Worm (Caenorhabditis elegans): Measurements from ENCODE around the gene C45G9.5.
"Not testable (repeated sequence)": the region's sequence is repeated elsewhere in the genome, so short reads cannot be mapped to it uniquely, and the experiment has no call there.

Gene C45G9.5

ce11 chrIII:5047175-5047574, 742 bp upstream of the C45G9.5 start, which contains the start of gene txbp-3:
Gene txbp-3 (minus strand): TSS chrIII:5047459.
- peak; percentile 36 for TF ChIP-seq ets-4 (GFP tag; optimal IDR thresholded peaks at IDR 0.05)
- no peak for TF ChIP-seq attf-6 (GFP tag; IDR thresholded peaks at IDR 0.05)
- no peak for TF ChIP-seq hlh-26 (GFP tag; conservative IDR thresholded peaks at IDR 0.05)
- TF ChIP-seq B0019.2 (GFP tag; conservative IDR thresholded peaks at IDR 0.05), result no peak
- TF ChIP-seq gei-17 (GFP tag; optimal IDR thresholded peaks at IDR 0.05), result no peak
- TF ChIP-seq mcd-1 (GFP tag; IDR thresholded peaks at IDR 0.05), result no peak
- TF ChIP-seq fkh-3 (tag; optimal IDR thresholded peaks at IDR 0.05), result no peak
- TF ChIP-seq lag-1 (GFP tag; IDR thresholded peaks at IDR 0.05), result no peak
- no peak for TF ChIP-seq snpc-4 (GFP tag; optimal IDR thresholded peaks at IDR 0.05)
- peak in 1 of 4 experiments; percentile 49 for TF ChIP-seq snpc-4 (tag; optimal IDR thresholded peaks at IDR 0.05)
- peak; percentile 20; the same call in 1 of the 2 replicates for TF ChIP-seq hmg-1.2 (GFP tag; IDR thresholded peaks at IDR 0.05)
- TF ChIP-seq hmg-20 (GFP tag; IDR thresholded peaks at IDR 0.05), result no peak
- TF ChIP-seq xnd-1 (tag; optimal IDR thresholded peaks at IDR 0.05), result no peak
- no peak for TF ChIP-seq F10E7.11 (tag; optimal IDR thresholded peaks at IDR 0.05)
- peak; percentile 90 for TF ChIP-seq nhr-80 (tag; optimal IDR thresholded peaks at IDR 0.05)
- no peak for TF ChIP-seq Y56A3A.18 (GFP tag; IDR thresholded peaks at IDR 0.05)

ce11 chrIII:5051949-5052348, 4.0 kb downstream of the C45G9.5 start, which contains the start of gene C45G9.15:
Gene C45G9.15 (minus strand): TSS chrIII:5052049.
- TF ChIP-seq ZK185.1 (tag; optimal IDR thresholded peaks at IDR 0.05; ENCODE audit: poor library complexity, severe bottlenecking) (no peak), attf-3 (GFP tag; conservative IDR thresholded peaks at IDR 0.05) (no peak), hlh-26 (GFP tag; conservative IDR thresholded peaks at IDR 0.05) (no peak), sptf-2 (GFP tag; optimal IDR thresholded peaks at IDR 0.05) (no peak), F49E8.2 (tag; optimal IDR thresholded peaks at IDR 0.05; ENCODE audit: insufficient read depth) (no peak), ceh-58 (GFP tag; IDR thresholded peaks at IDR 0.05) (no peak), rcor-1 (GFP tag; IDR thresholded peaks at IDR 0.05) (no peak), nhr-90 (tag; optimal IDR thresholded peaks at IDR 0.05) (no peak), nhr-80 (tag; optimal IDR thresholded peaks at IDR 0.05) (no peak), B0035.1 (tag; optimal IDR thresholded peaks at IDR 0.05) (no peak), sea-2 (GFP tag; IDR thresholded peaks at IDR 0.05) (no peak), efl-1 (GFP tag; optimal IDR thresholded peaks at IDR 0.05) (no peak)

- TF ChIP-seq nfyb-1 (GFP tag; IDR thresholded peaks at IDR 0.05), result no peak
- no peak for TF ChIP-seq hmg-20 (GFP tag; IDR thresholded peaks at IDR 0.05)
- no peak for TF ChIP-seq athp-1 (tag; optimal IDR thresholded peaks at IDR 0.05)
- TF ChIP-seq die-1 (tag; optimal IDR thresholded peaks at IDR 0.05), result no peak
- no peak for TF ChIP-seq attf-3 (GFP tag; conservative IDR thresholded peaks at IDR 0.05)
- TF ChIP-seq him-1 (tag; optimal IDR thresholded peaks at IDR 0.05), result no peak
- no peak for TF ChIP-seq hmg-1.2 (GFP tag; IDR thresholded peaks at IDR 0.05)
- TF ChIP-seq pha-4 (tag; optimal IDR thresholded peaks at IDR 0.05), result no peak
These were observed 5.6 kb downstream of the C45G9.5 start, which contains the start of gene C45G9.8 for ce11 chrIII:5053541-5053940. Gene C45G9.8 (minus strand): TSS chrIII:5053641.

ce11 chrIII:5055709-5056108, 7.8 kb downstream of the C45G9.5 start, which contains the start of gene C45G9.9:
Gene C45G9.9 (minus strand): TSS chrIII:5055809.
- TF ChIP-seq dpl-1 (GFP tag; optimal IDR thresholded peaks at IDR 0.05); zim-3 (tag; optimal IDR thresholded peaks at IDR 0.05); attf-3 (GFP tag; conservative IDR thresholded peaks at IDR 0.05): not testable (repeated sequence)

- TF ChIP-seq attf-6 (GFP tag; IDR thresholded peaks at IDR 0.05) (no peak), madf-8 (GFP tag; conservative IDR thresholded peaks at IDR 0.05) (no peak)
These were observed 13.9 kb downstream of the C45G9.5 start, which contains the start of gene C45G9.10 for ce11 chrIII:5061798-5062197. Gene C45G9.10 (minus strand): TSS chrIII:5061898.
